Fruit fly (Drosophila melanogaster) whole organism, embryonic: Measurements from ENCODE around the gene CG46467.

ENCODE experiments used
- CG17186 ChIP-seq: fragments of 200-800 bp; sonication (Bioruptor generic); optimal IDR thresholded peaks from 3 replicates; lab custom pipeline; 2017; ENCODE audit warnings: missing biosample characterization, missing genetic modification reagents, missing genetic modification characterization
- CG34224 ChIP-seq: fragments of 200-800 bp; sonication (Bioruptor generic); IDR thresholded peaks from 3 replicates; pipeline ENCODE4 v1.3.6; 2022; ENCODE audit warnings: missing biosample characterization, missing genetic modification characterization; ENCODE audit not compliant: partially characterized antibody
- Rx ChIP-seq: fragments of 200-800 bp; sonication (Bioruptor generic); IDR thresholded peaks from 2 replicates; pipeline ENCODE4 v1.3.6; 2022; ENCODE audit warnings: missing biosample characterization, missing genetic modification characterization
- jigr1 ChIP-seq: fragments of 200-800 bp; sonication (Bioruptor generic); IDR thresholded peaks from 3 replicates; pipeline ENCODE4 v1.3.6; 2022; ENCODE audit warnings: missing biosample characterization, missing genetic modification characterization
- vfl ChIP-seq: fragments of 200-800 bp; sonication (Bioruptor generic); optimal IDR thresholded peaks from 2 replicates; lab custom pipeline; 2016; ENCODE audit warnings: missing biosample characterization, missing genetic modification characterization

dm6 chr3R:9857785-9858184 is 16.7 kb upstream of the CG46467 start:
- no peak for TF ChIP-seq jigr1 (GFP tag; lab: Robert Waterston, UW)
- no peak for TF ChIP-seq CG34224
- no peak for TF ChIP-seq CG17186 (GFP tag; lab: Kevin White, UChicago)
- no peak for TF ChIP-seq vfl
- TF ChIP-seq Rx (GFP tag; lab: Robert Waterston, UW): no peak
